Fruit fly (Drosophila melanogaster): ENCODE measurements around the gene mRpL47.
A peak's percentile ranks its signal among the peaks of the same experiment; 100 is the strongest.

dm6 chr3R:9559413-9560014, 43.8 kb upstream of the mRpL47 start, which contains the start of the genes AP-1mu and MBD-like:
- TF ChIP-seq CG6276 (GFP tag; optimal IDR thresholded peaks at IDR 0.05) (no peak), Ets96B (tag; optimal IDR thresholded peaks at IDR 0.05) (peak; percentile 41), Ets21C (GFP tag; optimal IDR thresholded peaks at IDR 0.05) (no peak), CG11294 (GFP tag; IDR thresholded peaks at IDR 0.05) (no peak), Sox15 (GFP tag; optimal IDR thresholded peaks at IDR 0.05) (peak; percentile 34), dsx (GFP tag; optimal IDR thresholded peaks at IDR 0.05; ENCODE audit: poor library complexity, severe bottlenecking) (no peak), fd59A (GFP tag; optimal IDR thresholded peaks at IDR 0.05) (no peak), CG6854 (GFP tag; optimal IDR thresholded peaks at IDR 0.05) (no peak), spab (GFP tag; optimal IDR thresholded peaks at IDR 0.05) (no peak), CG3919 (GFP tag; optimal IDR thresholded peaks at IDR 0.05) (peak; percentile 67), Hr39 (GFP tag; optimal IDR thresholded peaks at IDR 0.05) (peak; percentile 75), ss (GFP tag; optimal IDR thresholded peaks at IDR 0.05) (no peak), Lpt (GFP tag; optimal IDR thresholded peaks at IDR 0.05) (no peak), CG11902 (GFP tag; optimal IDR thresholded peaks at IDR 0.05) (peak; percentile 42)

Measured in whole organism, prepupa.